Fruit fly (Drosophila melanogaster) whole organism, adult: ENCODE data around the gene CG43993.

Experiments
- CG11617 ChIP-seq: fragments of 200-800 bp; sonication (Bioruptor generic); optimal IDR thresholded peaks from 2 replicates; lab custom pipeline; 2017; ENCODE audit warnings: mild to moderate bottlenecking, missing biosample characterization, missing genetic modification reagents, missing genetic modification characterization
- CG14711 ChIP-seq: fragments of 200-800 bp; sonication (Bioruptor generic); optimal IDR thresholded peaks from 2 replicates; lab custom pipeline; 2018; ENCODE audit warnings: missing biosample characterization, mild to moderate bottlenecking, missing genetic modification characterization, moderate library complexity
- CG1620 ChIP-seq: fragments of 200-800 bp; sonication (Bioruptor generic); optimal IDR thresholded peaks from 2 replicates; lab custom pipeline; 2016; ENCODE audit warnings: missing biosample characterization, missing genetic modification characterization
- CG7045 ChIP-seq: fragments of 200-800 bp; sonication (Bioruptor generic); optimal IDR thresholded peaks from 2 replicates; lab custom pipeline; 2017; ENCODE audit warnings: missing biosample characterization, mild to moderate bottlenecking, missing genetic modification characterization
- Clk ChIP-seq: fragments of 200-800 bp; sonication (Bioruptor generic); optimal IDR thresholded peaks from 2 replicates; lab custom pipeline; 2017; ENCODE audit warnings: missing biosample characterization, missing genetic modification characterization
- Crg-1 ChIP-seq: fragments of 200-800 bp; sonication (Bioruptor generic); optimal IDR thresholded peaks from 2 replicates; lab custom pipeline; 2016; ENCODE audit warnings: missing biosample characterization, missing genetic modification characterization
- tj ChIP-seq: fragments of 200-800 bp; sonication (Bioruptor generic); optimal IDR thresholded peaks from 3 replicates; lab custom pipeline; 2017; ENCODE audit warnings: missing biosample characterization, mild to moderate bottlenecking, missing genetic modification characterization, moderate library complexity

DNA sequence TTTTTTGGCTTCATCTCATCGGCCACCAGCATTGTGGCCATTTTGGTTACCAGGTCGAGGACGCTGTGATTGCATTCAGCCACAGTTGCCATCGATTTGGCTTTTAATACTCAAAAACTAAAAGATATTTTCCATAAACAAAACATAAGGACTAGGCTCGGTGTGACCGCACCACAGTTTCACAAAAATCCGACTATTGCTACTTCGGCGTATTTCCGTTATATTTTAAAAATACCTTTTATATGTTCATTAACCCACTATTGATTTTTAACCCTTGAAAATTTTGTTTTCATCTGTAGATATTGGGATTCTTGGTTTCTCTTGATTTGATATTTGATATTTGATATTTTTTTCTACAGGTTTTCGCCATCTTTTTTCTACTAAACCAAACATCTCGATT is 34.4 kb upstream of the CG43993 start, which contains the start of gene Grip163:
- TF ChIP-seq tj (GFP tag; lab: Kevin White, UChicago), result no peak
- no peak for TF ChIP-seq CG7045 (GFP tag; lab: Kevin White, UChicago)
- no peak for TF ChIP-seq CG11617 (GFP tag; lab: Kevin White, UChicago)
- TF ChIP-seq Clk, result no peak
- no peak for TF ChIP-seq CG1620 (GFP tag; lab: Kevin White, UChicago)
- no peak for TF ChIP-seq CG14711 (tag; lab: Kevin White, UChicago)
- no peak for TF ChIP-seq Crg-1 (GFP tag; lab: Kevin White, UChicago)
